Fruit fly (Drosophila melanogaster): ENCODE measurements around the gene CG4229.
A peak's percentile ranks its signal among the peaks of the same experiment; 100 is the strongest.

The CG4229 gene

dm6 chr3L:16582678-16583315 lies 26.2 kb downstream of the CG4229 start, which contains the start of gene Rpn12 (continued):
- TF ChIP-seq CG17802 (tag; optimal IDR thresholded peaks at IDR 0.05) (no peak), Oli (tag; optimal IDR thresholded peaks at IDR 0.05) (no peak), Med (GFP tag) (peak; percentile 76), Adf1 (GFP tag; IDR thresholded peaks at IDR 0.05) (no peak), CG32767 (GFP tag; IDR thresholded peaks at IDR 0.05) (no peak), gsb-n (tag; optimal IDR thresholded peaks at IDR 0.05) (no peak), CG3995 (GFP tag; optimal IDR thresholded peaks at IDR 0.05) (peak; percentile 70), onecut (GFP tag; IDR thresholded peaks at IDR 0.05) (no peak), ara (GFP tag; IDR thresholded peaks at IDR 0.05) (no peak), CG10274 (GFP tag; optimal IDR thresholded peaks at IDR 0.05) (no peak), gro (GFP tag; optimal IDR thresholded peaks at IDR 0.05) (peak; percentile 64), Hsf (GFP tag; optimal IDR thresholded peaks at IDR 0.05) (peak; percentile 7), HLH54F (GFP tag; optimal IDR thresholded peaks at IDR 0.05) (peak; percentile 15), NC2α (GFP tag; optimal IDR thresholded peaks at IDR 0.05) (no peak), gsb (GFP tag; IDR thresholded peaks at IDR 0.05) (no peak), D (optimal IDR thresholded peaks at IDR 0.05) (no peak), D (GFP tag; optimal IDR thresholded peaks at IDR 0.05) (no peak), zfh1 (GFP tag; IDR thresholded peaks at IDR 0.05) (no peak), CG12071 (GFP tag; optimal IDR thresholded peaks at IDR 0.05) (no peak), gfzf (GFP tag; optimal IDR thresholded peaks at IDR 0.05) (peak; percentile 8), CG7271 (tag; optimal IDR thresholded peaks at IDR 0.05) (no peak), CG17186 (GFP tag; optimal IDR thresholded peaks at IDR 0.05) (no peak), CG18011 (GFP tag; optimal IDR thresholded peaks at IDR 0.05) (no peak), ab (GFP tag; optimal IDR thresholded peaks at IDR 0.05) (no peak), Ptx1 (GFP tag; IDR thresholded peaks at IDR 0.05) (no peak), trem (tag; optimal IDR thresholded peaks at IDR 0.05) (peak; percentile 64), pb (GFP tag; optimal IDR thresholded peaks at IDR 0.05) (no peak), gcm (GFP tag; optimal IDR thresholded peaks at IDR 0.05) (no peak), CG15269 (tag; optimal IDR thresholded peaks at IDR 0.05) (peak; percentile 47), dimm (GFP tag; IDR thresholded peaks at IDR 0.05) (no peak), vfl (GFP tag; optimal IDR thresholded peaks at IDR 0.05) (no peak), CG9797 (GFP tag; optimal IDR thresholded peaks at IDR 0.05) (no peak), CG18262 (tag; optimal IDR thresholded peaks at IDR 0.05) (peak; percentile 43), CG8281 (tag; optimal IDR thresholded peaks at IDR 0.05) (no peak), CG8944 (GFP tag; optimal IDR thresholded peaks at IDR 0.05) (no peak), eve (GFP tag; optimal IDR thresholded peaks at IDR 0.05) (no peak), CG10431 (GFP tag; optimal IDR thresholded peaks at IDR 0.05) (no peak), CrebB (tag; optimal IDR thresholded peaks at IDR 0.05) (no peak), tup (GFP tag; optimal IDR thresholded peaks at IDR 0.05) (no peak), CG34422 (GFP tag; IDR thresholded peaks at IDR 0.05) (no peak), vvl (GFP tag; IDR thresholded peaks at IDR 0.05) (peak; percentile 68), CG2889 (GFP tag; IDR thresholded peaks at IDR 0.05) (no peak), cas (GFP tag; IDR thresholded peaks at IDR 0.05) (no peak), CG10959 (GFP tag; IDR thresholded peaks at IDR 0.05) (no peak), emc (GFP tag; optimal IDR thresholded peaks at IDR 0.05) (no peak), CG2712 (tag; optimal IDR thresholded peaks at IDR 0.05) (peak; percentile 43), CG30431 (GFP tag; optimal IDR thresholded peaks at IDR 0.05) (no peak), Myb (GFP tag; optimal IDR thresholded peaks at IDR 0.05) (no peak), nom (GFP tag; optimal IDR thresholded peaks at IDR 0.05) (no peak), yki (optimal IDR thresholded peaks at IDR 0.05) (no peak), Kr (GFP tag; optimal IDR thresholded peaks at IDR 0.05) (no peak), NK7.1 (GFP tag; optimal IDR thresholded peaks at IDR 0.05) (no peak), stc (GFP tag; IDR thresholded peaks at IDR 0.05) (no peak)
